Worm (Caenorhabditis elegans): ENCODE data around the gene kin-9.

Gene kin-9

ce11 chrX:8423199-8423598, 9.3 kb upstream of the kin-9 start:
- TF ChIP-seq unc-62 (GFP tag; optimal IDR thresholded peaks at IDR 0.05) (no peak), nhr-77 (tag; optimal IDR thresholded peaks at IDR 0.05) (no peak), nhr-76 (tag; optimal IDR thresholded peaks at IDR 0.05) (no peak), fkh-4 (tag; optimal IDR thresholded peaks at IDR 0.05; ENCODE audit: borderline replicate concordance) (no peak), elt-2 (tag; optimal IDR thresholded peaks at IDR 0.05) (peak; percentile 8), elt-3 (tag; optimal IDR thresholded peaks at IDR 0.05) (no peak), ama-1 (optimal IDR thresholded peaks at IDR 0.05) (no peak)

- TF ChIP-seq tlp-1 (tag; optimal IDR thresholded peaks at IDR 0.05), result no peak
- no peak for TF ChIP-seq nhr-19 (GFP tag; conservative IDR thresholded peaks at IDR 0.05)
- no peak for TF ChIP-seq alr-1 (tag; optimal IDR thresholded peaks at IDR 0.05; ENCODE audit: borderline replicate concordance)
- no peak for TF ChIP-seq hlh-4 (tag; optimal IDR thresholded peaks at IDR 0.05)
- no peak for TF ChIP-seq fkh-4 (tag; optimal IDR thresholded peaks at IDR 0.05; ENCODE audit: borderline replicate concordance)
- no peak for TF ChIP-seq nhr-84 (tag; optimal IDR thresholded peaks at IDR 0.05)
- TF ChIP-seq ceh-88 (GFP tag; IDR thresholded peaks at IDR 0.05), result no peak
- TF ChIP-seq ceh-63 (GFP tag; optimal IDR thresholded peaks at IDR 0.05), result no peak
- TF ChIP-seq lsy-2 (tag; optimal IDR thresholded peaks at IDR 0.05), result no peak
- TF ChIP-seq dpl-1 (GFP tag; optimal IDR thresholded peaks at IDR 0.05), result no peak
- no peak for TF ChIP-seq nhr-77 (tag; optimal IDR thresholded peaks at IDR 0.05)
- TF ChIP-seq xbp-1 (tag; optimal IDR thresholded peaks at IDR 0.05), result no peak
- TF ChIP-seq nhr-71 (tag; optimal IDR thresholded peaks at IDR 0.05), result no peak
- no peak for TF ChIP-seq efl-3 (GFP tag; optimal IDR thresholded peaks at IDR 0.05)
- TF ChIP-seq fkh-10 (GFP tag; optimal IDR thresholded peaks at IDR 0.05), result no peak
- no peak for TF ChIP-seq lin-39 (tag; optimal IDR thresholded peaks at IDR 0.05)
- no peak for TF ChIP-seq egl-27 (tag; optimal IDR thresholded peaks at IDR 0.05)
- TF ChIP-seq elt-2 (tag; optimal IDR thresholded peaks at IDR 0.05), result no peak
- TF ChIP-seq grh-1 (GFP tag; IDR thresholded peaks at IDR 0.05), result no peak
Measured at ce11 chrX:8423633-8424032, 8.8 kb upstream of the kin-9 start, which contains the start of gene tth-1. tth-1 (minus strand) TSS chrX:8423733.

ce11 chrX:8424286-8424685, 8.2 kb upstream of the kin-9 start:
- TF ChIP-seq efl-3 (GFP tag; optimal IDR thresholded peaks at IDR 0.05) (no peak), blmp-1 (tag; optimal IDR thresholded peaks at IDR 0.05) (peak; percentile 77), hpl-2 (GFP tag; optimal IDR thresholded peaks at IDR 0.05) (no peak), nhr-85 (tag) (peak; percentile 42)

- TF ChIP-seq nhr-71 (tag; optimal IDR thresholded peaks at IDR 0.05) (peak; percentile 7), mef-2 (tag; optimal IDR thresholded peaks at IDR 0.05) (no peak), lin-14 (GFP tag; optimal IDR thresholded peaks at IDR 0.05) (peak; percentile 48), snu-23 (GFP tag; optimal IDR thresholded peaks at IDR 0.05) (peak; percentile 16), hlh-17 (GFP tag; optimal IDR thresholded peaks at IDR 0.05; ENCODE audit: borderline replicate concordance) (no peak), nhr-85 (tag) (peak; percentile 66), blmp-1 (tag; optimal IDR thresholded peaks at IDR 0.05) (peak; percentile 28), pag-3 (tag; optimal IDR thresholded peaks at IDR 0.05; ENCODE audit: borderline replicate concordance, insufficient read depth) (no peak)
Measured at ce11 chrX:8426160-8426712, 6.2 kb upstream of the kin-9 start.

ce11 chrX:8428319-8428888, 4.1 kb upstream of the kin-9 start, which contains the start of gene F08F1.3:
F08F1.3 (plus strand) TSS chrX:8428838.
- TF ChIP-seq unc-62 (GFP tag; optimal IDR thresholded peaks at IDR 0.05) (no peak), elt-2 (tag; optimal IDR thresholded peaks at IDR 0.05) (peak; percentile 52)

Data from whole organism, L1 larva.